Worm (Caenorhabditis elegans): Measurements from ENCODE around the gene ifd-2.

Gene ifd-2

ce11 chrX:806515-806914, 9.2 kb downstream of the ifd-2 start (continued):
- peak; percentile 88 for TF ChIP-seq F57C9.4 (tag; optimal IDR thresholded peaks at IDR 0.05)
- no peak for TF ChIP-seq zim-3 (tag; optimal IDR thresholded peaks at IDR 0.05)
- peak; percentile 79 for TF ChIP-seq tbp1 (GFP tag; optimal IDR thresholded peaks at IDR 0.05)
- TF ChIP-seq F22D6.2 (tag; optimal IDR thresholded peaks at IDR 0.05) = peak; percentile 93
- TF ChIP-seq hmg-1.2 (GFP tag; IDR thresholded peaks at IDR 0.05) = peak; percentile 91
- peak; percentile 81 for TF ChIP-seq akir-1 (GFP tag; optimal IDR thresholded peaks at IDR 0.05)
- TF ChIP-seq mcd-1 (GFP tag; IDR thresholded peaks at IDR 0.05) = peak; percentile 92
- TF ChIP-seq rec-8 (tag; optimal IDR thresholded peaks at IDR 0.05) = peak in 1 of 2 experiments; percentile 67
- peak; percentile 98 for TF ChIP-seq F23B12.7 (tag; optimal IDR thresholded peaks at IDR 0.05; ENCODE audit: insufficient read depth)
- TF ChIP-seq sea-2 (GFP tag; IDR thresholded peaks at IDR 0.05) = no peak

ce11 chrX:802478-802877, 13.3 kb downstream of the ifd-2 start, which contains the start of gene gtr-1:
TSS of gene gtr-1 (plus strand) at chrX:802778.
- TF ChIP-seq F39B2.1 (GFP tag; IDR thresholded peaks at IDR 0.05) = no peak
- no peak for TF ChIP-seq nhr-27 (tag; optimal IDR thresholded peaks at IDR 0.05)
- no peak for TF ChIP-seq Y67H2A.10 (GFP tag; conservative IDR thresholded peaks at IDR 0.05)
- TF ChIP-seq sdz-38 (tag; optimal IDR thresholded peaks at IDR 0.05) = no peak
- TF ChIP-seq B0336.3 (GFP tag; IDR thresholded peaks at IDR 0.05) = no peak
- no peak for TF ChIP-seq tbx-9 (tag; optimal IDR thresholded peaks at IDR 0.05; ENCODE audit: borderline replicate concordance)
- no peak for TF ChIP-seq T07F8.4 (tag; optimal IDR thresholded peaks at IDR 0.05)
- TF ChIP-seq mel-28 (tag; optimal IDR thresholded peaks at IDR 0.05; ENCODE audit: borderline replicate concordance) = no peak
- no peak for TF ChIP-seq madf-3 (GFP tag; IDR thresholded peaks at IDR 0.05)
- TF ChIP-seq efl-1 (GFP tag; optimal IDR thresholded peaks at IDR 0.05) = no peak
- TF ChIP-seq Y56A3A.18 (GFP tag; IDR thresholded peaks at IDR 0.05) = no peak
- TF ChIP-seq madf-10 (tag; optimal IDR thresholded peaks at IDR 0.05) = no peak
- no peak for TF ChIP-seq dox-1 (GFP tag; IDR thresholded peaks at IDR 0.05)
- TF ChIP-seq lir-1 (GFP tag; conservative IDR thresholded peaks at IDR 0.05) = no peak
- no peak for TF ChIP-seq dpff-1 (tag; optimal IDR thresholded peaks at IDR 0.05)
- TF ChIP-seq unc-130 (GFP tag; optimal IDR thresholded peaks at IDR 0.05) = no peak
- TF ChIP-seq rcor-1 (GFP tag; IDR thresholded peaks at IDR 0.05) = no peak
- TF ChIP-seq B0035.1 (tag; optimal IDR thresholded peaks at IDR 0.05) = no peak
- TF ChIP-seq B0261.1 (tag; optimal IDR thresholded peaks at IDR 0.05) = no peak

- TF ChIP-seq F22D6.2 (tag; optimal IDR thresholded peaks at IDR 0.05) = no peak
- no peak for TF ChIP-seq ceh-27 (GFP tag; optimal IDR thresholded peaks at IDR 0.05)
- no peak for TF ChIP-seq attf-3 (GFP tag; conservative IDR thresholded peaks at IDR 0.05)
- TF ChIP-seq zim-3 (tag; optimal IDR thresholded peaks at IDR 0.05) = no peak
- TF ChIP-seq K11D2.4 (GFP tag; IDR thresholded peaks at IDR 0.05) = no peak
- no peak for TF ChIP-seq snpc-1.3 (tag; optimal IDR thresholded peaks at IDR 0.05; ENCODE audit: insufficient read depth)
- TF ChIP-seq let-607 (tag; optimal IDR thresholded peaks at IDR 0.05) = no peak
- no peak for TF ChIP-seq dox-1 (GFP tag; IDR thresholded peaks at IDR 0.05)
- TF ChIP-seq madf-8 (GFP tag; conservative IDR thresholded peaks at IDR 0.05) = no peak
- no peak for TF ChIP-seq ceh-91 (GFP tag; IDR thresholded peaks at IDR 0.05)
Measured at ce11 chrX:790593-790992, 25.1 kb downstream of the ifd-2 start.

Data from whole organism, young adult.